Worm (Caenorhabditis elegans): ENCODE measurements around the gene pkd-2.

ce11 chrIV:15259548-15259947 is 24.8 kb upstream of the pkd-2 start, which contains the start of gene Y73F8A.5:
- no peak for TF ChIP-seq F13H6.1 (tag; optimal IDR thresholded peaks at IDR 0.05)
- TF ChIP-seq ama-1 (optimal IDR thresholded peaks at IDR 0.05), result no peak

Data from whole organism, late embryonic.